Fruit fly (Drosophila melanogaster) whole organism, adult: Measurements from ENCODE around the gene CG42581.
"Not testable (repeated sequence)": the region's sequence is repeated elsewhere in the genome, so short reads cannot be mapped to it uniquely, and the experiment has no call there.

Source experiments
- CG14711 ChIP-seq: fragments of 200-800 bp; sonication (Bioruptor generic); optimal IDR thresholded peaks from 2 replicates; lab custom pipeline; 2018; ENCODE audit warnings: missing biosample characterization, mild to moderate bottlenecking, missing genetic modification characterization, moderate library complexity
- CG5204 ChIP-seq: fragments of 200-800 bp; sonication (Bioruptor generic); optimal IDR thresholded peaks from 2 replicates; lab custom pipeline; 2016; ENCODE audit warnings: missing biosample characterization, missing genetic modification characterization
- Hr96 ChIP-seq: fragments of 200-800 bp; sonication (Bioruptor generic); optimal IDR thresholded peaks from 2 replicates; lab custom pipeline; 2016; ENCODE audit warnings: missing biosample characterization, missing genetic modification characterization
- kay ChIP-seq: fragments of 200-800 bp; sonication (Bioruptor generic); peaks from one replicate; lab custom pipeline; 2016; ENCODE audit warnings: missing biosample characterization, missing genetic modification characterization, borderline replicate concordance
- tj ChIP-seq: fragments of 200-800 bp; sonication (Bioruptor generic); optimal IDR thresholded peaks from 3 replicates; lab custom pipeline; 2017; ENCODE audit warnings: missing biosample characterization, mild to moderate bottlenecking, missing genetic modification characterization, moderate library complexity
- toe ChIP-seq: fragments of 200-800 bp; sonication (Bioruptor generic); optimal IDR thresholded peaks from 2 replicates; lab custom pipeline; 2016; ENCODE audit warnings: missing biosample characterization, missing genetic modification characterization

DNA sequence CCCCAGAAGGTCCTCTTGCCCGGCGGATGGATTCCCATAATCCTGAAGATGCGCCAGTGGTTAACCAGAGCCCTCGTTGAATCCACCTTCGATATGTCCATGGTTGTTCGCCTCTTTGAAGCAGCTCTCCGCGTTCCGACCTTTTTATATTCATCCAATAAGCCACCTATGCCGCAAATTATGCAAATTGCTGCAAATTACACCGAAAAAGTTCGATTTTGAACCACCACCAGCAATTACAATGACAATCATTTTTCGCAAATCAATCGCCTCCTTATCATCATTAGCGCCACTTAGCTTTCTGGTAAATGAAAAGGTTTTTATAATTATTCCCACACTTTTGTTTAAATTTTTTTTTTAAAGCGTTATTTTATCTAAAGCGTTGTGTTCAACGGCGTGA lies 46.8 kb upstream of the CG42581 start, which contains the start of gene Or19a:
- not testable (repeated sequence) for TF ChIP-seq CG5204 (GFP tag; lab: Kevin White, UChicago); CG14711 (tag; lab: Kevin White, UChicago); kay; tj (GFP tag; lab: Kevin White, UChicago); Hr96 (GFP tag; lab: Kevin White, UChicago); toe (GFP tag; lab: Kevin White, UChicago)
